Fruit fly (Drosophila melanogaster) whole organism, embryonic: ENCODE results near the gene hyd.

Source experiments
- Hmx ChIP-seq: fragments of 200-800 bp; sonication (Bioruptor generic); optimal IDR thresholded peaks from 2 replicates; lab custom pipeline; 2016; ENCODE audit warnings: missing biosample characterization, missing genetic modification characterization
- Taf1 ChIP-seq: fragments of 200-800 bp; sonication (Bioruptor generic); IDR thresholded peaks from 2 replicates; pipeline ENCODE4 v1.3.6; 2022; ENCODE audit warnings: missing biosample characterization, missing genetic modification characterization
- aop ChIP-seq: fragments of 200-800 bp; sonication (Bioruptor generic); IDR thresholded peaks from 2 replicates; pipeline ENCODE4 v1.3.6; 2022; ENCODE audit warnings: missing biosample characterization, missing genetic modification characterization
- chm ChIP-seq: fragments of 200-800 bp; sonication (Bioruptor generic); IDR thresholded peaks from 2 replicates; pipeline ENCODE4 v1.3.6; 2022; ENCODE audit warnings: missing biosample characterization, missing genetic modification characterization
- gcm2 ChIP-seq: fragments of 200-800 bp; sonication (Bioruptor generic); optimal IDR thresholded peaks from 2 replicates; lab custom pipeline; 2016; ENCODE audit warnings: missing biosample characterization, missing genetic modification characterization
- gfzf ChIP-seq: fragments of 200-800 bp; sonication (Bioruptor generic); optimal IDR thresholded peaks from 2 replicates; lab custom pipeline; 2016; ENCODE audit warnings: missing biosample characterization, mild to moderate bottlenecking, missing genetic modification characterization, moderate library complexity
- lbe ChIP-seq: fragments of 200-800 bp; sonication (Bioruptor generic); optimal IDR thresholded peaks from 2 replicates; lab custom pipeline; 2016; ENCODE audit warnings: missing biosample characterization, mild to moderate bottlenecking, missing genetic modification characterization
- pum ChIP-seq: fragments of 200-800 bp; sonication (Bioruptor generic); optimal IDR thresholded peaks from 2 replicates; lab custom pipeline; 2016; ENCODE audit warnings: missing biosample characterization, missing genetic modification characterization

- TF ChIP-seq aop (GFP tag; lab: Robert Waterston, UW) (no peak), lbe (GFP tag; lab: Kevin White, UChicago) (no peak), pum (GFP tag; lab: Kevin White, UChicago) (no peak), Taf1 (GFP tag; lab: Robert Waterston, UW) (no peak), Hmx (GFP tag; lab: Kevin White, UChicago) (no peak), gcm2 (GFP tag; lab: Kevin White, UChicago) (no peak), gfzf (GFP tag; lab: Kevin White, UChicago) (no peak), chm (GFP tag; lab: Robert Waterston, UW) (no peak)
Measured at dm6 chr3R:9683064-9683682, 42.2 kb downstream of the hyd start.
